Worm (Caenorhabditis elegans): Measurements from ENCODE around the gene T02H6.1.

DNA sequence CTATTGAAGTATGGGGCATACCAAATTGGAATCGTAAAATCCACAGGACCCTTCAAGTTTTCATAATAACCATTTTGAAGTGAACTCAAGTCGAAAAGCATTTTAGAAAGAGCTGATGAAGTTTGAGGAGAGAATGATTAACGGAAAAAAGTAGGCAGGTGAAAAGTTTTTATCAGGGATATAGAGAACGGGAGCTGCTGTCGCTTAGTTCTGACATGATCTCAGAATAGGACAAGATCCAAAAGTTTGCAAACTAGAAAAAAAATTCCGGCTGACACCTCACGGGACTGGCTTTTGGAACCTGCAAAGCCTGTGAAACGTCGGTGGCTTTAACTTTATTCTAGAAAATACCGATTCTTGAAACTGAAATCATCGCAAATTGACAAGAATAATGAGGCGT, 38.2 kb upstream of the T02H6.1 start, which contains the start of gene sri-46:
- no peak for TF ChIP-seq aly-2 (tag; optimal IDR thresholded peaks at IDR 0.05)
- no peak for TF ChIP-seq elt-3 (tag; optimal IDR thresholded peaks at IDR 0.05)
- TF ChIP-seq peb-1 (tag; optimal IDR thresholded peaks at IDR 0.05), result no peak
- no peak for TF ChIP-seq lin-13 (GFP tag; optimal IDR thresholded peaks at IDR 0.05)
- TF ChIP-seq unc-39 (tag; optimal IDR thresholded peaks at IDR 0.05), result no peak
- no peak for TF ChIP-seq ama-1 (optimal IDR thresholded peaks at IDR 0.05)
- no peak for TF ChIP-seq egl-27 (tag; optimal IDR thresholded peaks at IDR 0.05)
- no peak for TF ChIP-seq nhr-11 (tag; optimal IDR thresholded peaks at IDR 0.05)
- no peak for TF ChIP-seq mbf-1 (tag; optimal IDR thresholded peaks at IDR 0.05)
- TF ChIP-seq zag-1 (tag; optimal IDR thresholded peaks at IDR 0.05), result no peak
- TF ChIP-seq nhr-12 (tag; optimal IDR thresholded peaks at IDR 0.05), result no peak
- TF ChIP-seq skn-1 (tag; optimal IDR thresholded peaks at IDR 0.05), result no peak
- no peak for TF ChIP-seq fos-1 (tag; optimal IDR thresholded peaks at IDR 0.05)

All from whole organism, L2 larva.